Fruit fly (Drosophila melanogaster): Measurements from ENCODE around the gene MICU1.

DNA sequence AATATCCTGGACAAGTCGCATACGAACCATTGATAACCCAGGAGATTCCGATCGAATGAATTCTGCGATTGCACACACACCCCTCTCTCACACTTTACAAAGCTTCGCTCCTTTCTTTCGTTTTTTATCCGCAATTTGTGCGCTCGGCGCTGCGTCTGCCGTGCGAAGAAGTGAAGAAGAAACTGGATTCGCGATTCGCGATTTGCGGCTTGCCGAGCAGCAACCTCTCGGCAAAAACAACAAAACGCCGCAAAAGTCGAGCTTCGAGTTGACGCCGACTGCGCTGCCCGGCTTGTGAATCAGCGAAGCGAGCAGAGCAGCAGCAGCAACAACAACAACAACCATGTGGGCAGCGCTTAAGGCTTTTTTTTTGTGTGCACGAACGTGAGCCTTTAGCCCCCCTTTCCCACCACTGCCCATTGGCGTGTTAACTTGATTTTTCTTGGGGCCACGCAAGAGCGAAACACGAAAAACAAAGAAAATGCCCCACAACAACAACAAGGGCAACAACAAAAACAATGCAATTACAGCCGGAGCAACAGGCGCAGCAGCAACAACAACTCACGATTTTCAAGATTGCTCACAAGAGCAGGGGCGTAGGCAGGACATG is 6.0 kb downstream of the MICU1 start:
- TF ChIP-seq topi (GFP tag; optimal IDR thresholded peaks at IDR 0.05) (no peak), CG6276 (GFP tag; optimal IDR thresholded peaks at IDR 0.05) (no peak), fkh (GFP tag; optimal IDR thresholded peaks at IDR 0.05) (no peak), CG10631 (GFP tag; optimal IDR thresholded peaks at IDR 0.05) (no peak), CG3032 (tag; optimal IDR thresholded peaks at IDR 0.05) (no peak), OdsH (GFP tag; optimal IDR thresholded peaks at IDR 0.05) (no peak), Eip78C (GFP tag) (no peak), fd85E (GFP tag; optimal IDR thresholded peaks at IDR 0.05) (no peak), CG16779 (tag; optimal IDR thresholded peaks at IDR 0.05) (no peak), spab (GFP tag; optimal IDR thresholded peaks at IDR 0.05) (no peak), svp (GFP tag) (no peak), Lpt (GFP tag; optimal IDR thresholded peaks at IDR 0.05) (no peak), Gug (GFP tag; IDR thresholded peaks at IDR 0.05) (no peak), Blimp-1 (GFP tag; optimal IDR thresholded peaks at IDR 0.05) (no peak)
